Fruit fly (Drosophila melanogaster): ENCODE results near the gene CG32808.

CG32808 gene

dm6 chrX:1464033-1464432 is 5.6 kb downstream of the CG32808 start, which contains the start of gene Ns3 (continued):
- TF ChIP-seq grn (GFP tag; optimal IDR thresholded peaks at IDR 0.05) (no peak), Ets97D (GFP tag; optimal IDR thresholded peaks at IDR 0.05) (peak; percentile 2), CG31441 (GFP tag; IDR thresholded peaks at IDR 0.05) (no peak), B-H2 (GFP tag; optimal IDR thresholded peaks at IDR 0.05) (no peak), Lpt (GFP tag; optimal IDR thresholded peaks at IDR 0.05) (no peak), Drgx (GFP tag; IDR thresholded peaks at IDR 0.05) (no peak), Lhr (GFP tag; optimal IDR thresholded peaks at IDR 0.05) (no peak), CG16863 (GFP tag; optimal IDR thresholded peaks at IDR 0.05) (no peak), HmgZ (tag; optimal IDR thresholded peaks at IDR 0.05) (peak; percentile 51)

dm6 chrX:1461544-1461943 is 8.1 kb downstream of the CG32808 start, which contains the start of gene CG14787:
Gene CG14787, minus strand, starts transcription at chrX:1461676.
- peak; percentile 58 for TF ChIP-seq nom (GFP tag; optimal IDR thresholded peaks at IDR 0.05)
- TF ChIP-seq CG10462 (GFP tag; optimal IDR thresholded peaks at IDR 0.05): no peak
- TF ChIP-seq CG1832 (GFP tag; optimal IDR thresholded peaks at IDR 0.05): no peak
- TF ChIP-seq corto (GFP tag; optimal IDR thresholded peaks at IDR 0.05): no peak
- TF ChIP-seq ash1 (GFP tag; optimal IDR thresholded peaks at IDR 0.05): no peak
- TF ChIP-seq trem (tag; optimal IDR thresholded peaks at IDR 0.05): no peak
- no peak for TF ChIP-seq kni (GFP tag; optimal IDR thresholded peaks at IDR 0.05)
- TF ChIP-seq lmd (GFP tag; IDR thresholded peaks at IDR 0.05): no peak
- TF ChIP-seq Pdp1 (GFP tag; optimal IDR thresholded peaks at IDR 0.05): peak in 1 of 2 experiments; percentile 52
- no peak for TF ChIP-seq Atf3 (GFP tag; optimal IDR thresholded peaks at IDR 0.05)
- TF ChIP-seq CG31388 (GFP tag; optimal IDR thresholded peaks at IDR 0.05): no peak
- no peak for TF ChIP-seq salm (tag; optimal IDR thresholded peaks at IDR 0.05)
- TF ChIP-seq Drgx (GFP tag; IDR thresholded peaks at IDR 0.05): 0 out of 2 replicates have a peak, but pooled peaks have one; percentile 37

dm6 chrX:1460278-1460872 is 9.2 kb downstream of the CG32808 start, which contains the start of gene Lrpprc2:
Gene Lrpprc2, minus strand, starts transcription at chrX:1460617.
- TF ChIP-seq B-H1 (GFP tag; IDR thresholded peaks at IDR 0.05): no peak
- TF ChIP-seq CG9797 (GFP tag; optimal IDR thresholded peaks at IDR 0.05): peak; percentile 6
- no peak for TF ChIP-seq CG5180 (GFP tag; optimal IDR thresholded peaks at IDR 0.05)
- TF ChIP-seq Gsc (GFP tag; IDR thresholded peaks at IDR 0.05): no peak
- TF ChIP-seq slbo (GFP tag; IDR thresholded peaks at IDR 0.05): no peak
- TF ChIP-seq CG4282 (GFP tag; optimal IDR thresholded peaks at IDR 0.05): no peak
- no peak for TF ChIP-seq CG3065 (GFP tag; optimal IDR thresholded peaks at IDR 0.05)
- no peak for TF ChIP-seq ftz-f1 (GFP tag; optimal IDR thresholded peaks at IDR 0.05)
- TF ChIP-seq hth (optimal IDR thresholded peaks at IDR 0.05): no peak
- no peak for TF ChIP-seq onecut (GFP tag; IDR thresholded peaks at IDR 0.05)
- TF ChIP-seq run (tag; optimal IDR thresholded peaks at IDR 0.05): no peak
- peak; percentile 3 for TF ChIP-seq CG17186 (GFP tag; optimal IDR thresholded peaks at IDR 0.05)
- no peak for TF ChIP-seq mld (GFP tag; IDR thresholded peaks at IDR 0.05; ENCODE audit: partially characterized antibody)
- TF ChIP-seq Max (GFP tag; optimal IDR thresholded peaks at IDR 0.05): no peak
- TF ChIP-seq MESR4 (GFP tag; optimal IDR thresholded peaks at IDR 0.05): peak; percentile 39
- TF ChIP-seq CG13287 (GFP tag; IDR thresholded peaks at IDR 0.05; ENCODE audit: partially characterized antibody): peak; percentile 46; the same call in 1 of the 2 replicates
- TF ChIP-seq chinmo (GFP tag; IDR thresholded peaks at IDR 0.05; ENCODE audit: partially characterized antibody): no peak
- no peak for TF ChIP-seq sima (GFP tag; optimal IDR thresholded peaks at IDR 0.05)
- peak; percentile 12 for TF ChIP-seq phol (tag; optimal IDR thresholded peaks at IDR 0.05)
- no peak for TF ChIP-seq CG9932 (GFP tag; IDR thresholded peaks at IDR 0.05)
- TF ChIP-seq Adf1 (GFP tag; IDR thresholded peaks at IDR 0.05): peak; percentile 23; the same call in 1 of the 2 replicates
- no peak for TF ChIP-seq vnd (GFP tag; IDR thresholded peaks at IDR 0.05; ENCODE audit: partially characterized antibody)
- TF ChIP-seq CG2202 (tag; optimal IDR thresholded peaks at IDR 0.05): no peak
- TF ChIP-seq CG7987 (GFP tag; optimal IDR thresholded peaks at IDR 0.05): peak; percentile 17
- TF ChIP-seq eyg (GFP tag; optimal IDR thresholded peaks at IDR 0.05): no peak
- no peak for TF ChIP-seq hb (GFP tag; IDR thresholded peaks at IDR 0.05; ENCODE audit: partially characterized antibody)
- no peak for TF ChIP-seq corto (GFP tag; optimal IDR thresholded peaks at IDR 0.05)
- peak; percentile 14 for TF ChIP-seq BEAF-32 (GFP tag; optimal IDR thresholded peaks at IDR 0.05)
